Fruit fly (Drosophila melanogaster) whole organism, embryonic: ENCODE data around the gene Clamp.

Source experiments
- ATbp ChIP-seq: fragments of 200-800 bp; sonication (Bioruptor generic); optimal IDR thresholded peaks from 2 replicates; lab custom pipeline; 2017; ENCODE audit warnings: missing biosample characterization, mild to moderate bottlenecking, missing genetic modification characterization, missing genetic modification reagents
- Aef1 ChIP-seq: fragments of 200-800 bp; sonication (Bioruptor generic); IDR thresholded peaks from 3 replicates; pipeline ENCODE4 v1.3.6; 2022; ENCODE audit warnings: missing biosample characterization, missing genetic modification characterization
- B-H2 ChIP-seq: fragments of 200-800 bp; sonication (Bioruptor generic); optimal IDR thresholded peaks from 2 replicates; lab custom pipeline; 2018; ENCODE audit warnings: missing biosample characterization, mild to moderate bottlenecking, missing genetic modification characterization
- CG10654 ChIP-seq: fragments of 200-800 bp; sonication (Bioruptor generic); optimal IDR thresholded peaks from 2 replicates; lab custom pipeline; 2016; ENCODE audit warnings: missing biosample characterization, missing genetic modification characterization
- CG10959 ChIP-seq: fragments of 200-800 bp; sonication (Bioruptor generic); IDR thresholded peaks from 2 replicates; pipeline ENCODE4 v1.3.6; 2022; ENCODE audit warnings: missing biosample characterization, missing genetic modification characterization
- CG11504 ChIP-seq: fragments of 200-800 bp; sonication (Bioruptor generic); optimal IDR thresholded peaks from 3 replicates; lab custom pipeline; 2019; ENCODE audit warnings: missing biosample characterization, mild to moderate bottlenecking, missing genetic modification characterization, moderate library complexity
- CG12744 ChIP-seq: fragments of 200-800 bp; sonication (Bioruptor generic); optimal IDR thresholded peaks from 2 replicates; lab custom pipeline; 2016; ENCODE audit warnings: missing biosample characterization, missing genetic modification characterization
- CG12769 ChIP-seq: fragments of 200-800 bp; sonication (Bioruptor generic); optimal IDR thresholded peaks from 2 replicates; lab custom pipeline; 2019; ENCODE audit warnings: missing biosample characterization, mild to moderate bottlenecking, missing genetic modification characterization, moderate library complexity
- CG14860 ChIP-seq: fragments of 200-800 bp; sonication (Bioruptor generic); IDR thresholded peaks from 3 replicates; pipeline ENCODE4 v1.3.6; 2022; ENCODE audit warnings: missing biosample characterization, missing genetic modification characterization; ENCODE audit not compliant: partially characterized antibody
- CG17568 ChIP-seq: fragments of 200-800 bp; sonication (Bioruptor generic); optimal IDR thresholded peaks from 2 replicates; lab custom pipeline; 2018; ENCODE audit warnings: missing biosample characterization, mild to moderate bottlenecking, missing genetic modification characterization, moderate library complexity
- CG2120 ChIP-seq: fragments of 200-800 bp; sonication (Bioruptor generic); optimal IDR thresholded peaks from 3 replicates; lab custom pipeline; 2016; ENCODE audit warnings: missing biosample characterization, missing genetic modification characterization
- CG30020 ChIP-seq: fragments of 200-800 bp; optimal IDR thresholded peaks from 2 replicates; lab custom pipeline; 2019; ENCODE audit warnings: missing biosample characterization, mild to moderate bottlenecking, missing genetic modification characterization, moderate library complexity
- CG3847 ChIP-seq: fragments of 200-800 bp; sonication (Bioruptor generic); IDR thresholded peaks from 2 replicates; pipeline ENCODE4 v1.3.6; 2022; ENCODE audit warnings: missing biosample characterization, missing genetic modification characterization
- CG4360 ChIP-seq: fragments of 200-800 bp; sonication (Bioruptor generic); IDR thresholded peaks from 2 replicates; pipeline ENCODE4 v1.3.6; 2022; ENCODE audit warnings: missing biosample characterization, missing genetic modification characterization
- CG8944 ChIP-seq: fragments of 200-800 bp; sonication (Bioruptor generic); optimal IDR thresholded peaks from 3 replicates; lab custom pipeline; 2016; ENCODE audit warnings: missing biosample characterization, missing genetic modification characterization
- CrebB ChIP-seq: fragments of 200-800 bp; sonication (Bioruptor generic); optimal IDR thresholded peaks from 3 replicates; lab custom pipeline; 2018; ENCODE audit warnings: missing biosample characterization, mild to moderate bottlenecking, missing genetic modification characterization
- Dad ChIP-seq: fragments of 200-800 bp; sonication (Bioruptor generic); optimal IDR thresholded peaks from 3 replicates; lab custom pipeline; 2016; ENCODE audit warnings: missing biosample characterization, missing genetic modification characterization
- Dbx ChIP-seq: fragments of 200-800 bp; sonication (Bioruptor generic); IDR thresholded peaks from 3 replicates; pipeline ENCODE4 v1.3.6; 2022; ENCODE audit warnings: missing biosample characterization, missing genetic modification characterization
- Dfd ChIP-seq, 2 experiments: fragments of >200 bp; optimal IDR thresholded peaks; 2 replicates each; lab custom pipeline; 2017; ENCODE audit warnings: missing biosample characterization in 2 of 2, missing genetic modification characterization in 2 of 2
- Dip3 ChIP-seq: fragments of 200-800 bp; sonication (Bioruptor generic); optimal IDR thresholded peaks from 3 replicates; lab custom pipeline; 2016; ENCODE audit warnings: missing biosample characterization, missing genetic modification characterization
- Doc3 ChIP-seq: fragments of 200-800 bp; sonication (Bioruptor generic); IDR thresholded peaks from 3 replicates; pipeline ENCODE4 v1.3.6; 2022; ENCODE audit warnings: missing biosample characterization, missing genetic modification characterization; ENCODE audit not compliant: partially characterized antibody
- Dp ChIP-seq: fragments of 200-800 bp; sonication (Bioruptor generic); optimal IDR thresholded peaks from 2 replicates; lab custom pipeline; 2018; ENCODE audit warnings: missing biosample characterization, mild to moderate bottlenecking, missing genetic modification characterization, moderate library complexity
- Ets97D ChIP-seq: fragments of 200-800 bp; sonication (Bioruptor generic); optimal IDR thresholded peaks from 3 replicates; lab custom pipeline; 2016; ENCODE audit warnings: missing biosample characterization, missing genetic modification characterization
- Hr51 ChIP-seq, 2 experiments: fragments of 200-800 bp; sonication (Bioruptor generic); optimal IDR thresholded peaks; 2 replicates in 1 of 2; 3 replicates in 1 of 2; lab custom pipeline; 2016 to 2018; ENCODE audit warnings: missing biosample characterization in 2 of 2, missing genetic modification characterization in 2 of 2, mild to moderate bottlenecking in 1 of 2, moderate library complexity in 1 of 2
- Hsf ChIP-seq: fragments of 200-800 bp; sonication (Bioruptor generic); optimal IDR thresholded peaks from 3 replicates; lab custom pipeline; 2016; ENCODE audit warnings: missing biosample characterization, missing genetic modification characterization
- Myb ChIP-seq: fragments of 200-800 bp; sonication (Bioruptor generic); optimal IDR thresholded peaks from 2 replicates; lab custom pipeline; 2016; ENCODE audit warnings: missing biosample characterization, missing genetic modification characterization
- NC2α ChIP-seq: fragments of 200-800 bp; sonication (Bioruptor generic); optimal IDR thresholded peaks from 2 replicates; lab custom pipeline; 2016; ENCODE audit warnings: missing biosample characterization, missing genetic modification characterization
- Nf-YA ChIP-seq: fragments of 200-800 bp; sonication (Bioruptor generic); IDR thresholded peaks from 2 replicates; pipeline ENCODE4 v1.3.6; 2022; ENCODE audit warnings: missing biosample characterization, missing genetic modification characterization
- Poxn ChIP-seq: fragments of 200-800 bp; sonication (Bioruptor generic); IDR thresholded peaks from 2 replicates; pipeline ENCODE4 v1.3.6; 2022; ENCODE audit warnings: missing biosample characterization, missing genetic modification characterization
- Ptx1 ChIP-seq: fragments of 200-800 bp; sonication (Bioruptor generic); IDR thresholded peaks from 2 replicates; pipeline ENCODE4 v1.3.6; 2022; ENCODE audit warnings: missing biosample characterization, missing genetic modification characterization
- Side ChIP-seq: fragments of 200-800 bp; sonication (Bioruptor generic); optimal IDR thresholded peaks from 2 replicates; lab custom pipeline; 2016; ENCODE audit warnings: missing biosample characterization, missing genetic modification characterization
- Spps ChIP-seq: fragments of 200-800 bp; sonication (Bioruptor generic); optimal IDR thresholded peaks from 2 replicates; lab custom pipeline; 2018; ENCODE audit warnings: missing biosample characterization, mild to moderate bottlenecking, missing genetic modification characterization
- Ssrp ChIP-seq: fragments of 200-800 bp; sonication (Bioruptor generic); optimal IDR thresholded peaks from 2 replicates; lab custom pipeline; 2018; ENCODE audit warnings: missing biosample characterization, mild to moderate bottlenecking, missing genetic modification characterization, moderate library complexity
- Stat92E ChIP-seq, 3 experiments: fragments of >200 bp in 2 of 3; fragments of 200-800 bp in 1 of 3; sonication (Bioruptor generic) in 1 of 3; optimal IDR thresholded peaks; 2 replicates each; lab custom pipeline; 2017 to 2019; ENCODE audit warnings: missing biosample characterization in 3 of 3, missing genetic modification characterization in 3 of 3, mild to moderate bottlenecking in 1 of 3, moderate library complexity in 1 of 3
- ase ChIP-seq: fragments of 200-800 bp; sonication (Bioruptor generic); IDR thresholded peaks from 3 replicates; pipeline ENCODE4 v1.3.6; 2022; ENCODE audit warnings: missing biosample characterization, missing genetic modification characterization
- bbx ChIP-seq: fragments of 200-800 bp; sonication (Bioruptor generic); IDR thresholded peaks from 2 replicates; pipeline ENCODE4 v1.3.6; 2022; ENCODE audit warnings: missing biosample characterization, missing genetic modification characterization; ENCODE audit not compliant: partially characterized antibody
- cato ChIP-seq: fragments of 200-800 bp; sonication (Bioruptor generic); optimal IDR thresholded peaks from 2 replicates; lab custom pipeline; 2016; ENCODE audit warnings: missing biosample characterization, missing genetic modification characterization, borderline replicate concordance
- da ChIP-seq: fragments of 200-800 bp; sonication (Bioruptor generic); optimal IDR thresholded peaks from 2 replicates; lab custom pipeline; 2016; ENCODE audit warnings: missing biosample characterization, missing genetic modification characterization
- dmrt99B ChIP-seq: fragments of 200-800 bp; sonication (Bioruptor generic); optimal IDR thresholded peaks from 2 replicates; lab custom pipeline; 2018; ENCODE audit warnings: missing biosample characterization, mild to moderate bottlenecking, missing genetic modification characterization, moderate library complexity
- fru ChIP-seq: fragments of >200 bp; optimal IDR thresholded peaks from 2 replicates; lab custom pipeline; 2017
- inv ChIP-seq: fragments of 200-800 bp; sonication (Bioruptor generic); IDR thresholded peaks from 2 replicates; pipeline ENCODE4 v1.3.6; 2022; ENCODE audit warnings: missing biosample characterization, missing genetic modification characterization; ENCODE audit not compliant: partially characterized antibody
- kay ChIP-seq: fragments of 200-800 bp; sonication (Bioruptor generic); optimal IDR thresholded peaks from 2 replicates; lab custom pipeline; 2016; ENCODE audit warnings: missing biosample characterization, missing genetic modification characterization
- klu ChIP-seq: fragments of 200-800 bp; sonication (Bioruptor generic); IDR thresholded peaks from 2 replicates; pipeline ENCODE4 v1.3.6; 2022; ENCODE audit warnings: missing biosample characterization, missing genetic modification characterization
- lbe ChIP-seq: fragments of 200-800 bp; sonication (Bioruptor generic); optimal IDR thresholded peaks from 2 replicates; lab custom pipeline; 2016; ENCODE audit warnings: missing biosample characterization, mild to moderate bottlenecking, missing genetic modification characterization
- mam ChIP-seq: fragments of 200-800 bp; sonication (Bioruptor generic); optimal IDR thresholded peaks from 3 replicates; lab custom pipeline; 2016; ENCODE audit warnings: missing biosample characterization, missing genetic modification characterization
- nau ChIP-seq: fragments of 200-800 bp; sonication (Bioruptor generic); optimal IDR thresholded peaks from 3 replicates; lab custom pipeline; 2017; ENCODE audit warnings: missing biosample characterization, mild to moderate bottlenecking, missing genetic modification characterization, missing genetic modification reagents
- odd ChIP-seq: fragments of 200-800 bp; sonication (Bioruptor generic); optimal IDR thresholded peaks from 2 replicates; lab custom pipeline; 2017; ENCODE audit warnings: missing biosample characterization, mild to moderate bottlenecking, missing genetic modification characterization
- pzg ChIP-seq: fragments of 200-800 bp; sonication (Bioruptor generic); optimal IDR thresholded peaks from 3 replicates; lab custom pipeline; 2018; ENCODE audit warnings: missing biosample characterization, mild to moderate bottlenecking, missing genetic modification characterization, moderate library complexity
- sens ChIP-seq: fragments of 200-800 bp; sonication (Bioruptor generic); peaks from one replicate; lab custom pipeline; 2016; ENCODE audit warnings: missing biosample characterization, missing genetic modification characterization
- sqz ChIP-seq: fragments of 200-800 bp; sonication (Bioruptor generic); optimal IDR thresholded peaks from 3 replicates; lab custom pipeline; 2018; ENCODE audit warnings: missing biosample characterization, mild to moderate bottlenecking, missing genetic modification characterization
- tgo ChIP-seq: fragments of 200-800 bp; sonication (Bioruptor generic); IDR thresholded peaks from 3 replicates; pipeline ENCODE4 v1.3.6; 2022; ENCODE audit warnings: missing biosample characterization, missing genetic modification characterization

Gene Clamp

DNA sequence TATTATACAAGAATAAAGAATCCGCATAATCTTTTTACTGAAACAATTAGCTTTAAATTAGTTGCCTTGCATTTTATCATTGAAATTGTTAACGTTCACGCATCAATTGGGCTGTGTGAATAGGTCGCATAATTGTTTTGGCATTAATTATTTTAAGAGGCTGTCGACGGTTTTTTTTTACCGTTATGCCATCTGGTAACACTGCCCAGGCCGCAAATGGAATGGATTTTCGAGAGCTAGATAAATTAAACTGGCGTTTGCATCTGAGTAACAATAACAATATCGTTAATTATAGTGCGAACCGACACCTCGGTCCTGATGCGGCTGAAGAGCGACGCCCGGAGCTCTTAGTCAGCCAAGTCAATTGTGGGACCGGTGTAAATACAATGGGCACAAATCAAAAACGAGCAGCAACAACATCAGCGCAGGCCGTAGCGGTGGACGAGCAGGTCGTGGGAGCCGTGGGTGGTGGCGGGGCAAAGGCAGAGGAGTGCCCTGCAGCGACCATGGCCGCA is 47.2 kb downstream of the Clamp start (continued):
- no peak for TF ChIP-seq odd
- TF ChIP-seq Doc3 (GFP tag; lab: Robert Waterston, UW) = no peak
- TF ChIP-seq Dp = no peak
- no peak for TF ChIP-seq bbx (GFP tag; lab: Robert Waterston, UW)
- TF ChIP-seq CG12769 = peak; percentile 2
- TF ChIP-seq CG3847 = no peak
- no peak for TF ChIP-seq sqz (GFP tag; lab: Kevin White, UChicago)
- TF ChIP-seq CG12744 = no peak
- no peak for TF ChIP-seq CG17568 (GFP tag; lab: Kevin White, UChicago)
- TF ChIP-seq Dip3 = peak; percentile 10
- TF ChIP-seq Dfd (GFP tag; optimal IDR thresholded peaks at IDR 0.05; lab: Kevin White, UChicago) = peak in 1 of 2 experiments; percentile 59
- no peak for TF ChIP-seq klu (GFP tag; lab: Robert Waterston, UW)
- no peak for TF ChIP-seq Ptx1
- TF ChIP-seq CrebB (tag; lab: Kevin White, UChicago) = no peak
- peak; percentile 73 for TF ChIP-seq pzg (GFP tag; lab: Kevin White, UChicago)
- peak; percentile 96 for TF ChIP-seq CG30020 (tag; lab: Kevin White, UChicago)
- TF ChIP-seq tgo (GFP tag; lab: Robert Waterston, UW) = no peak
- no peak for TF ChIP-seq cato (GFP tag; lab: Kevin White, UChicago)
- no peak for TF ChIP-seq Spps (tag; lab: Kevin White, UChicago)
- peak; percentile 29 for TF ChIP-seq Hsf (GFP tag; lab: Kevin White, UChicago)
- TF ChIP-seq mam (GFP tag; lab: Kevin White, UChicago) = peak; percentile 9
- TF ChIP-seq Dad (GFP tag; lab: Kevin White, UChicago) = peak; percentile 3
- no peak for TF ChIP-seq da
- TF ChIP-seq ATbp (GFP tag; lab: Kevin White, UChicago) = no peak
- no peak for TF ChIP-seq CG10654 (GFP tag; lab: Kevin White, UChicago)
- TF ChIP-seq CG10959 (GFP tag; lab: Robert Waterston, UW) = no peak
- no peak for TF ChIP-seq kay (GFP tag; lab: Kevin White, UChicago)
- TF ChIP-seq lbe = no peak
- TF ChIP-seq Poxn (GFP tag; lab: Robert Waterston, UW) = no peak
- peak; percentile 43 for TF ChIP-seq sens
- TF ChIP-seq Hr51 (GFP tag; optimal IDR thresholded peaks at IDR 0.05; lab: Kevin White, UChicago) = no peak
- no peak for TF ChIP-seq nau (GFP tag; lab: Kevin White, UChicago)
- no peak for TF ChIP-seq Stat92E (GFP tag; optimal IDR thresholded peaks at IDR 0.05; lab: Kevin White, UChicago)
- no peak for TF ChIP-seq CG11504
- TF ChIP-seq CG2120 = no peak
- TF ChIP-seq NC2α (GFP tag; lab: Kevin White, UChicago) = no peak
- no peak for TF ChIP-seq Nf-YA
- no peak for TF ChIP-seq ase (GFP tag; lab: Robert Waterston, UW)
- no peak for TF ChIP-seq Ssrp (tag; lab: Kevin White, UChicago)
- TF ChIP-seq CG14860 (GFP tag; lab: Robert Waterston, UW) = no peak
- TF ChIP-seq CG8944 (GFP tag; lab: Kevin White, UChicago) = no peak
- peak; percentile 24 for TF ChIP-seq Myb (GFP tag; lab: Kevin White, UChicago)
- TF ChIP-seq Ets97D (GFP tag; lab: Kevin White, UChicago) = peak; percentile 45
- no peak for TF ChIP-seq B-H2 (GFP tag; lab: Kevin White, UChicago)
- TF ChIP-seq inv (GFP tag; lab: Robert Waterston, UW) = no peak
- peak; percentile 66 for TF ChIP-seq CG4360 (GFP tag; lab: Robert Waterston, UW)
- TF ChIP-seq Side (GFP tag; lab: Kevin White, UChicago) = no peak
- no peak for TF ChIP-seq Dbx
- TF ChIP-seq Aef1 (GFP tag; lab: Robert Waterston, UW) = no peak
- TF ChIP-seq dmrt99B (tag; lab: Kevin White, UChicago) = no peak
- TF ChIP-seq fru (lab: Kevin White, UChicago) = no peak
